Fruit fly (Drosophila melanogaster): ENCODE data around the gene CG3330.

Gene CG3330

dm6 chr3R:27283645-27284044 lies 47.0 kb downstream of the CG3330 start, which contains the start of gene CG3368 (continued):
- TF ChIP-seq vnd (GFP tag; IDR thresholded peaks at IDR 0.05; ENCODE audit: partially characterized antibody) (peak; percentile 58; the same call in 2 of the 3 replicates), CG6854 (GFP tag; optimal IDR thresholded peaks at IDR 0.05) (no peak), dm (GFP tag; optimal IDR thresholded peaks at IDR 0.05) (peak; percentile 21), Fer3 (tag; optimal IDR thresholded peaks at IDR 0.05) (no peak), zen2 (GFP tag; IDR thresholded peaks at IDR 0.05; ENCODE audit: partially characterized antibody) (peak; percentile 59; the same call in 2 of the 3 replicates), CG12659 (GFP tag; optimal IDR thresholded peaks at IDR 0.05) (no peak), CG9932 (GFP tag; IDR thresholded peaks at IDR 0.05) (no peak), en (GFP tag; optimal IDR thresholded peaks at IDR 0.05) (no peak), CG8290 (GFP tag; optimal IDR thresholded peaks at IDR 0.05) (no peak), CG8290 (tag; optimal IDR thresholded peaks at IDR 0.05) (peak in 1 of 2 experiments; percentile 32), bbx (GFP tag; IDR thresholded peaks at IDR 0.05; ENCODE audit: partially characterized antibody) (peak; percentile 70), BEAF-32 (GFP tag; optimal IDR thresholded peaks at IDR 0.05) (peak; percentile 45), CG15269 (tag; optimal IDR thresholded peaks at IDR 0.05) (no peak), CG1647 (GFP tag; optimal IDR thresholded peaks at IDR 0.05) (no peak), Eip74EF (GFP tag; optimal IDR thresholded peaks at IDR 0.05) (no peak), nom (GFP tag; optimal IDR thresholded peaks at IDR 0.05) (no peak), sens-2 (GFP tag; IDR thresholded peaks at IDR 0.05) (no peak), CG8478 (optimal IDR thresholded peaks at IDR 0.05) (peak; percentile 28), tgo (GFP tag; IDR thresholded peaks at IDR 0.05) (no peak), org-1 (GFP tag; optimal IDR thresholded peaks at IDR 0.05) (no peak), CG5180 (GFP tag; optimal IDR thresholded peaks at IDR 0.05) (no peak), CG14860 (GFP tag; IDR thresholded peaks at IDR 0.05; ENCODE audit: partially characterized antibody) (peak; percentile 74), zfh1 (GFP tag; IDR thresholded peaks at IDR 0.05) (0 out of 3 replicates have a peak, but pooled peaks have one; percentile 29), Antp (GFP tag; optimal IDR thresholded peaks at IDR 0.05) (no peak), CG13287 (GFP tag; IDR thresholded peaks at IDR 0.05; ENCODE audit: partially characterized antibody) (peak; percentile 71), Neu2 (GFP tag; optimal IDR thresholded peaks at IDR 0.05; ENCODE audit: borderline replicate concordance) (no peak), Mad (GFP tag; optimal IDR thresholded peaks at IDR 0.05) (no peak), CG2678 (tag; optimal IDR thresholded peaks at IDR 0.05) (no peak), Ets65A (GFP tag) (peak; percentile 9), row (GFP tag; IDR thresholded peaks at IDR 0.05) (peak; percentile 16; the same call in 1 of the 3 replicates), mld (GFP tag; IDR thresholded peaks at IDR 0.05; ENCODE audit: partially characterized antibody) (peak; percentile 55; the same call in 1 of the 3 replicates), CG3838 (GFP tag; optimal IDR thresholded peaks at IDR 0.05) (no peak), sug (tag; optimal IDR thresholded peaks at IDR 0.05) (peak; percentile 13), CG12155 (GFP tag; optimal IDR thresholded peaks at IDR 0.05) (no peak), CG11456 (GFP tag; IDR thresholded peaks at IDR 0.05) (no peak), Side (GFP tag; optimal IDR thresholded peaks at IDR 0.05) (no peak), trem (tag; optimal IDR thresholded peaks at IDR 0.05) (peak; percentile 24), Dref (GFP tag; IDR thresholded peaks at IDR 0.05) (peak; percentile 85), CG15514 (GFP tag; optimal IDR thresholded peaks at IDR 0.05) (peak; percentile 49), vfl (GFP tag; optimal IDR thresholded peaks at IDR 0.05) (no peak), twi (tag; optimal IDR thresholded peaks at IDR 0.05) (no peak), CkIIα-i1 (GFP tag; IDR thresholded peaks at IDR 0.05) (no peak), CG34224 (GFP tag; IDR thresholded peaks at IDR 0.05; ENCODE audit: partially characterized antibody) (peak; percentile 82), CG11504 (tag; optimal IDR thresholded peaks at IDR 0.05) (peak; percentile 12), CG2116 (GFP tag; optimal IDR thresholded peaks at IDR 0.05) (peak; percentile 52), Deaf1 (tag; optimal IDR thresholded peaks at IDR 0.05) (no peak), CG18619 (GFP tag; optimal IDR thresholded peaks at IDR 0.05) (no peak), tna (GFP tag; IDR thresholded peaks at IDR 0.05; ENCODE audit: partially characterized antibody) (peak; percentile 63; the same call in 1 of the 2 replicates), zf30C (GFP tag; optimal IDR thresholded peaks at IDR 0.05) (no peak), CG34422 (GFP tag; IDR thresholded peaks at IDR 0.05) (peak; percentile 30; the same call in 1 of the 3 replicates)

Measured in whole organism, embryonic.